Worm (Caenorhabditis elegans): Measurements from ENCODE around the gene F38H4.5.

F38H4.5 gene

DNA sequence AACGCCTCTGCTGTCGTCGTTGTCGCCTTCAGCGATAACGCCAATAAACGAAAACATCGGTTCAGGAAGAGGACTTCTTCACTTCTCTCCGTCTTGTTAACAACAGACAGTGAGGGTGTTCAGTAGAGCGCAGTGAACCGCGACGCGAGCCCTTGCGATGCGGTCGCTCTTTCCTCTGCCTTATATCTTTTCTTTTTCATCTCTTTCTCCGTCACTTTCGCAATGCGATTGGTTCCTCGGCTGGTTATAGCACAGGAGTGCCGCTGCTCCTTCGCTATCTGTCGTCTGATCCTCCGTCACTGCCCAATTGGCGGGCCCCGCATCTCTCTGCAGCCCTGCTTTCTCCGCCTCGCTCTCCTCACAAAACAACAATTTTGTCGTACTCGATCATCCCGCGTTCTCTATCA is 5.2 kb downstream of the F38H4.5 start (continued):
- TF ChIP-seq elt-2 (tag; optimal IDR thresholded peaks at IDR 0.05) (no peak), snpc-4 (tag; optimal IDR thresholded peaks at IDR 0.05) (peak; percentile 14), dpl-1 (GFP tag; optimal IDR thresholded peaks at IDR 0.05) (peak; percentile 9 to 63 (median 51)), unc-130 (tag; optimal IDR thresholded peaks at IDR 0.05) (peak; percentile 70), nhr-85 (tag) (no peak), ces-1 (GFP tag; optimal IDR thresholded peaks at IDR 0.05) (no peak), nhr-12 (tag; optimal IDR thresholded peaks at IDR 0.05) (no peak), swsn-7 (tag; optimal IDR thresholded peaks at IDR 0.05) (peak; percentile 68), nhr-84 (tag; optimal IDR thresholded peaks at IDR 0.05) (no peak), alr-1 (tag; optimal IDR thresholded peaks at IDR 0.05; ENCODE audit: borderline replicate concordance) (no peak), nhr-90 (tag; optimal IDR thresholded peaks at IDR 0.05; ENCODE audit: poor library complexity) (no peak), fkh-8 (tag; optimal IDR thresholded peaks at IDR 0.05) (peak; percentile 91), tbx-2 (tag; optimal IDR thresholded peaks at IDR 0.05) (peak; percentile 69), F16B12.6 (tag; optimal IDR thresholded peaks at IDR 0.05) (no peak), sup-37 (GFP tag; optimal IDR thresholded peaks at IDR 0.05) (no peak), zag-1 (tag; optimal IDR thresholded peaks at IDR 0.05) (no peak), rnt-1 (tag; optimal IDR thresholded peaks at IDR 0.05) (peak; percentile 62), lin-35 (GFP tag; optimal IDR thresholded peaks at IDR 0.05) (peak; percentile 48 to 68), fkh-4 (tag; optimal IDR thresholded peaks at IDR 0.05; ENCODE audit: borderline replicate concordance) (no peak), nhr-237 (tag; optimal IDR thresholded peaks at IDR 0.05) (no peak), Y116A8C.19 (tag; optimal IDR thresholded peaks at IDR 0.05; ENCODE audit: borderline replicate concordance) (no peak), nhr-20 (tag; optimal IDR thresholded peaks at IDR 0.05) (peak; percentile 48), lin-15B (tag; optimal IDR thresholded peaks at IDR 0.05) (peak; percentile 64), hpl-2 (GFP tag; optimal IDR thresholded peaks at IDR 0.05) (no peak), ceh-82 (tag; optimal IDR thresholded peaks at IDR 0.05) (peak; percentile 53 to 89 (median 61)), ceh-88 (GFP tag; IDR thresholded peaks at IDR 0.05) (no peak), aha-1 (tag; optimal IDR thresholded peaks at IDR 0.05) (no peak), efl-1 (optimal IDR thresholded peaks at IDR 0.05) (peak; percentile 64 to 73), efl-1 (GFP tag; optimal IDR thresholded peaks at IDR 0.05 in 1 of 2) (peak; percentile 46 to 53), lin-14 (GFP tag; optimal IDR thresholded peaks at IDR 0.05) (peak; percentile 94), C04F5.9 (tag; optimal IDR thresholded peaks at IDR 0.05) (no peak), nhr-28 (tag; optimal IDR thresholded peaks at IDR 0.05) (no peak), nhr-47 (tag; optimal IDR thresholded peaks at IDR 0.05) (peak; percentile 71), nhr-11 (tag; optimal IDR thresholded peaks at IDR 0.05) (no peak), nhr-19 (GFP tag; conservative IDR thresholded peaks at IDR 0.05) (peak; percentile 45; the same call in 1 of the 2 replicates), lsy-2 (tag; optimal IDR thresholded peaks at IDR 0.05) (peak; percentile 53 to 86), ceh-63 (GFP tag; optimal IDR thresholded peaks at IDR 0.05) (no peak), zip-4 (GFP tag; optimal IDR thresholded peaks at IDR 0.05) (no peak), mab-9 (GFP tag; IDR thresholded peaks at IDR 0.05) (no peak), ceh-8 (GFP tag; optimal IDR thresholded peaks at IDR 0.05) (no peak), ztf-11 (tag; optimal IDR thresholded peaks at IDR 0.05) (no peak), irx-1 (tag; optimal IDR thresholded peaks at IDR 0.05) (peak; percentile 15), unc-62 (GFP tag; optimal IDR thresholded peaks at IDR 0.05) (no peak), lin-39 (tag; optimal IDR thresholded peaks at IDR 0.05) (no peak), ceh-90 (tag; optimal IDR thresholded peaks at IDR 0.05) (no peak), ztf-4 (tag; optimal IDR thresholded peaks at IDR 0.05) (no peak), nhr-77 (tag; optimal IDR thresholded peaks at IDR 0.05) (peak; percentile 68), grh-1 (GFP tag; IDR thresholded peaks at IDR 0.05) (no peak), lir-3 (tag; optimal IDR thresholded peaks at IDR 0.05; ENCODE audit: poor library complexity) (peak; percentile 32), mdl-1 (tag; optimal IDR thresholded peaks at IDR 0.05) (peak in 1 of 2 experiments; percentile 41), pag-3 (tag; optimal IDR thresholded peaks at IDR 0.05; ENCODE audit: borderline replicate concordance, insufficient read depth) (no peak), C34B4.2 (tag; optimal IDR thresholded peaks at IDR 0.05) (no peak), egl-27 (tag; optimal IDR thresholded peaks at IDR 0.05) (peak in 1 of 2 experiments; percentile 35)

All from whole organism, L1 larva.